Worm (Caenorhabditis elegans): Measurements from ENCODE around the gene nhr-52.

- no peak for TF ChIP-seq ama-1 (optimal IDR thresholded peaks at IDR 0.05)
- TF ChIP-seq hlh-30 (tag; optimal IDR thresholded peaks at IDR 0.05; ENCODE audit: insufficient read depth) = no peak
- no peak for TF ChIP-seq odd-2 (tag; optimal IDR thresholded peaks at IDR 0.05)
- no peak for TF ChIP-seq fax-1 (tag; optimal IDR thresholded peaks at IDR 0.05)
- TF ChIP-seq gmeb-2 (tag; optimal IDR thresholded peaks at IDR 0.05) = no peak
- no peak for TF ChIP-seq ceh-30 (tag; optimal IDR thresholded peaks at IDR 0.05)
- no peak for TF ChIP-seq sdc-2 (tag; optimal IDR thresholded peaks at IDR 0.05)
- TF ChIP-seq pax-1 (tag; optimal IDR thresholded peaks at IDR 0.05) = no peak
- TF ChIP-seq unc-55 (GFP tag; optimal IDR thresholded peaks at IDR 0.05) = no peak
- TF ChIP-seq lin-11 (tag; optimal IDR thresholded peaks at IDR 0.05) = no peak
Observed at ce11 chrV:15710401-15710800, 33.1 kb downstream of the nhr-52 start, which contains the start of gene Y6E2A.1.

Data from whole organism, late embryonic.